Fruit fly (Drosophila melanogaster) whole organism, prepupa: ENCODE measurements around the gene CG3610.

ENCODE experiments used
- Blimp-1 ChIP-seq: fragments of 200-800 bp; sonication (Bioruptor generic); optimal IDR thresholded peaks from 3 replicates; lab custom pipeline; 2017; ENCODE audit warnings: missing biosample characterization, missing genetic modification characterization, mild to moderate bottlenecking, moderate library complexity, missing genetic modification reagents
- CG11294 ChIP-seq: fragments of 200-800 bp; sonication (Bioruptor generic); IDR thresholded peaks from 2 replicates; pipeline ENCODE4 v1.3.6; 2022; ENCODE audit warnings: missing biosample characterization, missing genetic modification characterization
- CG11762 ChIP-seq: fragments of 200-800 bp; sonication (Bioruptor generic); optimal IDR thresholded peaks from 3 replicates; lab custom pipeline; 2016; ENCODE audit warnings: missing biosample characterization, missing genetic modification characterization; ENCODE audit not compliant: insufficient read depth
- CG11902 ChIP-seq: fragments of 200-800 bp; sonication (Bioruptor generic); optimal IDR thresholded peaks from 3 replicates; lab custom pipeline; 2016; ENCODE audit warnings: missing biosample characterization, missing genetic modification characterization
- CG15336 ChIP-seq: fragments of 200-800 bp; sonication (Bioruptor generic); IDR thresholded peaks from 2 replicates; pipeline ENCODE4 v1.3.6; 2022; ENCODE audit warnings: missing biosample characterization, missing genetic modification characterization
- CG16779 ChIP-seq: fragments of 200-800 bp; sonication (Bioruptor generic); optimal IDR thresholded peaks from 3 replicates; lab custom pipeline; 2017; ENCODE audit warnings: missing biosample characterization, mild to moderate bottlenecking, missing genetic modification characterization
- CG3032 ChIP-seq: fragments of 200-800 bp; optimal IDR thresholded peaks from 2 replicates; lab custom pipeline; 2019; ENCODE audit warnings: missing biosample characterization, mild to moderate bottlenecking, missing genetic modification characterization, moderate library complexity
- CG31627 ChIP-seq: fragments of 200-800 bp; sonication (Bioruptor generic); optimal IDR thresholded peaks from 3 replicates; lab custom pipeline; 2016; ENCODE audit warnings: missing biosample characterization, missing genetic modification characterization
- CG32006 ChIP-seq: fragments of 200-800 bp; sonication (Bioruptor generic); optimal IDR thresholded peaks from 3 replicates; lab custom pipeline; 2017; ENCODE audit warnings: missing biosample characterization, mild to moderate bottlenecking, missing genetic modification characterization
- CG3919 ChIP-seq: fragments of 200-800 bp; sonication (Bioruptor generic); optimal IDR thresholded peaks from 3 replicates; lab custom pipeline; 2016; ENCODE audit warnings: missing biosample characterization, missing genetic modification characterization
- CG6163 ChIP-seq: fragments of 200-800 bp; sonication (Bioruptor generic); IDR thresholded peaks from 3 replicates; pipeline ENCODE4 v1.3.6; 2022; ENCODE audit warnings: missing biosample characterization, missing genetic modification characterization
- CG6792 ChIP-seq: fragments of 200-800 bp; sonication (Bioruptor generic); optimal IDR thresholded peaks from 3 replicates; lab custom pipeline; 2016; ENCODE audit warnings: missing biosample characterization, missing genetic modification characterization
- CG6808 ChIP-seq: fragments of 200-800 bp; sonication (Bioruptor generic); optimal IDR thresholded peaks from 3 replicates; lab custom pipeline; 2017; ENCODE audit warnings: missing biosample characterization, missing genetic modification characterization, mild to moderate bottlenecking, moderate library complexity, missing genetic modification reagents
- CG7368 ChIP-seq: fragments of 200-800 bp; sonication (Bioruptor generic); optimal IDR thresholded peaks from 3 replicates; lab custom pipeline; 2016; ENCODE audit warnings: missing biosample characterization, missing genetic modification characterization
- CG8119 ChIP-seq: fragments of 200-800 bp; sonication (Bioruptor generic); IDR thresholded peaks from 3 replicates; pipeline ENCODE4 v1.3.6; 2022; ENCODE audit warnings: missing biosample characterization, missing genetic modification characterization
- CG8319 ChIP-seq: fragments of 200-800 bp; sonication (Bioruptor generic); optimal IDR thresholded peaks from 3 replicates; lab custom pipeline; 2016; ENCODE audit warnings: missing biosample characterization, missing genetic modification characterization
- CG8632 ChIP-seq: fragments of 200-800 bp; sonication (Bioruptor generic); optimal IDR thresholded peaks from 3 replicates; lab custom pipeline; 2016; ENCODE audit warnings: missing biosample characterization, missing genetic modification characterization
- CG9139 ChIP-seq: fragments of 200-800 bp; sonication (Bioruptor generic); optimal IDR thresholded peaks from 3 replicates; lab custom pipeline; 2017; ENCODE audit warnings: missing biosample characterization, mild to moderate bottlenecking, missing genetic modification characterization
- Eip75B ChIP-seq: fragments of 200-800 bp; sonication (Bioruptor generic); optimal IDR thresholded peaks from 3 replicates; lab custom pipeline; 2016; ENCODE audit warnings: missing biosample characterization, missing genetic modification characterization
- Ets21C ChIP-seq: fragments of 200-800 bp; sonication (Bioruptor generic); optimal IDR thresholded peaks from 3 replicates; lab custom pipeline; 2016; ENCODE audit warnings: missing biosample characterization, missing genetic modification characterization
- Ets96B ChIP-seq: fragments of 200-800 bp; optimal IDR thresholded peaks from 2 replicates; lab custom pipeline; 2019; ENCODE audit warnings: missing biosample characterization, mild to moderate bottlenecking, missing genetic modification characterization, moderate library complexity
- Gug ChIP-seq: fragments of 200-800 bp; sonication (Bioruptor generic); IDR thresholded peaks from 2 replicates; pipeline ENCODE4 v1.3.6; 2022; ENCODE audit warnings: missing biosample characterization, missing genetic modification characterization
- Hr38 ChIP-seq: sonication (Bioruptor generic); optimal IDR thresholded peaks from 2 replicates; lab custom pipeline; 2016; ENCODE audit warnings: missing biosample characterization, missing genetic modification characterization
- Hr4 ChIP-seq: fragments of 200-800 bp; sonication (Bioruptor generic); optimal IDR thresholded peaks from 3 replicates; lab custom pipeline; 2016; ENCODE audit warnings: missing biosample characterization, missing genetic modification characterization
- Sox14 ChIP-seq: fragments of 200-800 bp; sonication (Bioruptor generic); optimal IDR thresholded peaks from 3 replicates; lab custom pipeline; 2016; ENCODE audit warnings: missing biosample characterization, missing genetic modification characterization
- Sox15 ChIP-seq: fragments of 200-800 bp; sonication (Bioruptor generic); optimal IDR thresholded peaks from 3 replicates; lab custom pipeline; 2016; ENCODE audit warnings: missing biosample characterization, missing genetic modification characterization
- acj6 ChIP-seq: fragments of 200-800 bp; sonication (Bioruptor generic); optimal IDR thresholded peaks from 3 replicates; lab custom pipeline; 2016; ENCODE audit warnings: missing biosample characterization, missing genetic modification characterization
- cyc ChIP-seq: fragments of 200-800 bp; sonication (Bioruptor generic); optimal IDR thresholded peaks from 3 replicates; lab custom pipeline; 2016; ENCODE audit warnings: missing biosample characterization, missing genetic modification characterization
- dac ChIP-seq: fragments of 200-800 bp; sonication (Bioruptor generic); optimal IDR thresholded peaks from 2 replicates; lab custom pipeline; 2017; ENCODE audit warnings: missing biosample characterization, mild to moderate bottlenecking, missing genetic modification characterization
- dsx ChIP-seq: fragments of 200-800 bp; optimal IDR thresholded peaks from 3 replicates; lab custom pipeline; 2019; ENCODE audit warnings: missing biosample characterization, mild to moderate bottlenecking, missing genetic modification characterization, moderate library complexity; ENCODE audit not compliant: poor library complexity, severe bottlenecking
- esn ChIP-seq: fragments of 200-800 bp; sonication (Bioruptor generic); optimal IDR thresholded peaks from 2 replicates; lab custom pipeline; 2016; ENCODE audit warnings: missing biosample characterization, mild to moderate bottlenecking, missing genetic modification characterization, moderate library complexity
- fkh ChIP-seq: fragments of 200-800 bp; sonication (Bioruptor generic); optimal IDR thresholded peaks from 3 replicates; lab custom pipeline; 2017; ENCODE audit warnings: missing biosample characterization, mild to moderate bottlenecking, missing genetic modification characterization, moderate library complexity
- lz ChIP-seq: fragments of 200-800 bp; sonication (Bioruptor generic); optimal IDR thresholded peaks from 3 replicates; lab custom pipeline; 2016; ENCODE audit warnings: missing biosample characterization, missing genetic modification characterization
- net ChIP-seq: fragments of 200-800 bp; sonication (Bioruptor generic); optimal IDR thresholded peaks from 3 replicates; lab custom pipeline; 2016; ENCODE audit warnings: missing biosample characterization, missing genetic modification characterization
- salr ChIP-seq, 2 experiments: fragments of 200-800 bp; sonication (Bioruptor generic); optimal IDR thresholded peaks; 3 replicates each; lab custom pipeline; 2016 to 2018; ENCODE audit warnings: missing biosample characterization in 2 of 2, missing genetic modification characterization in 2 of 2, mild to moderate bottlenecking in 1 of 2
- spab ChIP-seq: fragments of 200-800 bp; sonication (Bioruptor generic); optimal IDR thresholded peaks from 2 replicates; lab custom pipeline; 2017; ENCODE audit warnings: missing biosample characterization, mild to moderate bottlenecking, missing genetic modification characterization, missing genetic modification reagents
- ss ChIP-seq, 2 experiments: fragments of 200-800 bp; sonication (Bioruptor generic); optimal IDR thresholded peaks; 2 replicates in 1 of 2; 3 replicates in 1 of 2; lab custom pipeline; 2017 to 2018; ENCODE audit warnings: mild to moderate bottlenecking in 2 of 2, missing biosample characterization in 2 of 2, missing genetic modification characterization in 2 of 2, moderate library complexity in 1 of 2
- topi ChIP-seq: fragments of 200-800 bp; sonication (Bioruptor generic); optimal IDR thresholded peaks from 3 replicates; lab custom pipeline; 2016; ENCODE audit warnings: missing biosample characterization, missing genetic modification characterization
- vri ChIP-seq: fragments of 200-800 bp; sonication (Bioruptor generic); optimal IDR thresholded peaks from 3 replicates; lab custom pipeline; 2016; ENCODE audit warnings: missing biosample characterization, mild to moderate bottlenecking, missing genetic modification characterization

The CG3610 gene

DNA sequence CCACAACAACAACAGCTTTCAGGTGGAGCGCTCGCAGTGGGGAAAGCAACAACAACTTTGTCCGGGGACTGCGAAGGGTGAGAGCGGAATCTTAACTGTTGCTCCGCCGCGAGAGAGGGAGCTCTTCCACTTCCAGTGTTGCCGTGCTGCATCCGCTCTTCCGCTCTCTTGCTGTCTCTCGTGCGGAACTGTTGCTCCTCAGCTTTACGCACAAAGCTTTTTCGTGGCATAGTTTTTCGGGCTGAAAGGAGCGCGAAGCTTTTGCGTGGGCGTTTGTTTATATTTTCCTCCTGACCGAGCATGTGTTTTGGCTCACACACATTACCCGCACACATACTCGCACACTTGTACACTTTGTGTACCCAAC is 31.1 kb downstream of the CG3610 start:
- TF ChIP-seq topi (GFP tag; lab: Kevin White, UChicago) = no peak
- TF ChIP-seq Hr38 (GFP tag; lab: Kevin White, UChicago) = no peak
- no peak for TF ChIP-seq CG3919 (GFP tag; lab: Kevin White, UChicago)
- no peak for TF ChIP-seq Ets21C (GFP tag; lab: Kevin White, UChicago)
- TF ChIP-seq CG8319 (GFP tag; lab: Kevin White, UChicago) = no peak
- no peak for TF ChIP-seq Hr4
- TF ChIP-seq dsx = no peak
- no peak for TF ChIP-seq CG32006 (GFP tag; lab: Kevin White, UChicago)
- no peak for TF ChIP-seq CG16779
- no peak for TF ChIP-seq Gug (GFP tag; lab: Robert Waterston, UW)
- no peak for TF ChIP-seq dac
- TF ChIP-seq lz = no peak

DNA sequence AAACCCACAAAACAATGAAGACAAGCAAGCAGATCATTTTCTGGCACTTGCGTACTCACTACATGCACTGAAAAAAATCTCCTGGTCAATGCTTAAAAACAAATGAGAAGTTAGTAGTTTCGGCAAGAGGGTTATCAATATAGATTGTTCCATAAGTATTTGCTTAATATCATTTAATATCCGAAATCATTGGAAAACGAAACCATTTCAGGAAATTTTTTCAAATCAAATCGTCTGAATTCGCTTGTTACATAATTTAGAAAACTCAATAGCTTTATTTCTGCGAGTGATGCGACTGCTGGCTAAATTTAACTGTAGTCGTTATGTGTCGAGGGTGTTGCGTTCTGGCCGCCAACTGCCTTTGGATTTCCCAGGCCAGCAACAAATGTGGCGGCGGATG is 33.3 kb downstream of the CG3610 start:
- no peak for TF ChIP-seq CG3032
- TF ChIP-seq CG8119 = no peak
- no peak for TF ChIP-seq CG7368 (GFP tag; lab: Kevin White, UChicago)
- TF ChIP-seq net (GFP tag; lab: Kevin White, UChicago) = no peak
- no peak for TF ChIP-seq Sox14 (GFP tag; lab: Kevin White, UChicago)
- no peak for TF ChIP-seq CG16779
- TF ChIP-seq fkh (GFP tag; lab: Kevin White, UChicago) = no peak
- TF ChIP-seq CG32006 (GFP tag; lab: Kevin White, UChicago) = no peak
- no peak for TF ChIP-seq Eip75B (GFP tag; lab: Kevin White, UChicago)
- TF ChIP-seq CG11294 (GFP tag; lab: Robert Waterston, UW) = no peak
- no peak for TF ChIP-seq CG8319 (GFP tag; lab: Kevin White, UChicago)
- TF ChIP-seq CG9139 = no peak

DNA sequence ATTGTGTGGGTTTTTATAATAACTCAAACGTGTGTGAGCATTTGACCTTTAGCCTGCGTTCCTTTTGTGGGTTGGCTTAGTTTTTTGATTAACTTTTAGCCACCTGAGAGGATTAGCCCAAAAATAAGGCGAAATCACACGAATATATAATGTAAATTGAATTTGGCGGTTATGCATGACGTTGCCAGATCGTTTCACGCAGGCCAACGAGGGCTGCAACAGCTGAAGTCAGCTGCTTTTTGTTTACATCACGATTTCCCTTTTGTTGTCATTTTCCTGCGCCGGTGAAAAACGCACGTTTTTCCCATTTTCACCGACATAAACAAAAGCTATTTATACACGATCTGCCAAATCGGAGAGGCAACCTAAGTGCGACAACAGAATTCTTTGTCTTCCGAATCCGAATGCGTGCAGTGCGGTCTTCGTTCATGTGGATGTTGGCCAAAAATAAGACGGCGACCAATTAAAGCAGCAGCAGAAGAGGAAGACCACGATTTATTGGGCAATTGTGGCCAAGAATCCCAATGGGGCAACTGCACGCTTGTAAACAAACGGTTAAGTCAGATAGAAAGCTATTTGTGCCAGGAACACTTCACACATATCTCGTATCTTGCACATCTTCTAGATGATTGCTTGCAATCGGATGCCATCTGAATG is 34.5 kb downstream of the CG3610 start, which contains the start of gene CG3631:
Gene CG3631 (plus strand): TSS at position 251 of the 657 bp plus-strand sequence.
- TF ChIP-seq Sox14 (GFP tag; lab: Kevin White, UChicago) (peak; percentile 45), CG15336 (peak; percentile 22; the same call in 1 of the 2 replicates), CG11762 (no peak)

- TF ChIP-seq Hr38 (GFP tag; lab: Kevin White, UChicago) (no peak), Blimp-1 (GFP tag; lab: Kevin White, UChicago) (no peak), CG8632 (GFP tag; lab: Kevin White, UChicago) (no peak)
These were observed 36.0 kb downstream of the CG3610 start for dm6 chr3R:14880861-14881260.

DNA sequence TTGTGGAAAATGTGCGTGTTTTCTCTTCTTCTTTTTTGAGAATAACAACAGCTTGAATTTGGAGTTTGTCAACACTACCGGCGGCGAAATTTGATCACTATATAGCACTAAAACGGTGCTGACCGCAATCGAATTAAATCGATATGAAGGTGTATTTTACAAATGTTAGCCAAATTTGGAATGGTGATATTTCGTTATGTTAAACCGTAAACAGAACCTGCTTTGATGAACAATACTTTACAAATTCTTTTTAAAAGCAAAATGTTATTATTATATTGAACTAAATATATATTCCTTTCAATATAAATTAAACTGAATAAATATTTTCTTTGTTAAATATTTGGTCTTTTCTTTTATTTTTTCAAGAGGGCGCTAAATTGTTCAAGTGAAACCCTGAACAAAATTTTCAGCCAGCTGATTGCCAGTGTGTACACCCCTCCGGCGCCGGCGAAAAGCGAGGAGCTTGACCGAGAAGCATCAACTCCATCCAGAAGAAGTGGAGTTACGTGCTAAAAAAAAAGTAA is 41.2 kb downstream of the CG3610 start, which contains the start of the genes Rrp6, CG33331 and CG33332:
Gene Rrp6 (minus strand): TSS at position 236 of the 524 bp plus-strand sequence.
Gene CG33331 (plus strand): TSS at position 446 of the 524 bp plus-strand sequence.
Gene CG33332 (plus strand): TSS at position 446 of the 524 bp plus-strand sequence.
- TF ChIP-seq CG6163 = peak; percentile 47; the same call in 1 of the 3 replicates
- TF ChIP-seq esn (GFP tag; lab: Kevin White, UChicago) = peak; percentile 75
- peak; percentile 69 for TF ChIP-seq CG3032
- TF ChIP-seq CG11294 (GFP tag; lab: Robert Waterston, UW) = peak; percentile 18; the same call in 1 of the 2 replicates
- peak; percentile 65; the same call in 2 of the 3 replicates for TF ChIP-seq CG8119
- TF ChIP-seq vri (GFP tag; lab: Kevin White, UChicago) = no peak
- TF ChIP-seq Sox15 (GFP tag; lab: Kevin White, UChicago) = peak; percentile 27
- no peak for TF ChIP-seq CG6808 (GFP tag; lab: Kevin White, UChicago)
- peak; percentile 76 for TF ChIP-seq CG31627 (GFP tag; lab: Kevin White, UChicago)
- peak; percentile 66 for TF ChIP-seq CG15336
- peak; percentile 69 for TF ChIP-seq Sox14 (GFP tag; lab: Kevin White, UChicago)
- peak; percentile 69 for TF ChIP-seq CG6792
- TF ChIP-seq spab (GFP tag; lab: Kevin White, UChicago) = no peak
- no peak for TF ChIP-seq CG9139
- TF ChIP-seq salr (GFP tag; optimal IDR thresholded peaks at IDR 0.05; lab: Kevin White, UChicago) = peak in 1 of 2 experiments; percentile 6
- peak; percentile 54 for TF ChIP-seq CG8319 (GFP tag; lab: Kevin White, UChicago)
- peak; percentile 64 for TF ChIP-seq cyc
- TF ChIP-seq Gug (GFP tag; lab: Robert Waterston, UW) = peak; percentile 41
- peak; percentile 40 for TF ChIP-seq CG11902
- TF ChIP-seq CG3919 (GFP tag; lab: Kevin White, UChicago) = peak; percentile 80
- TF ChIP-seq lz = peak; percentile 65
- TF ChIP-seq Ets96B = peak; percentile 61
- peak; percentile 73 for TF ChIP-seq acj6 (GFP tag; lab: Kevin White, UChicago)
- no peak for TF ChIP-seq ss (GFP tag; optimal IDR thresholded peaks at IDR 0.05; lab: Kevin White, UChicago)
- TF ChIP-seq, all 60 proteins: peak for 19
